Fruit fly (Drosophila melanogaster) whole organism, wandering third instar larva: ENCODE data around the gene CG12398.

Experiments used
- Abd-B ChIP-seq: fragments of >200 bp; optimal IDR thresholded peaks from 2 replicates; lab custom pipeline; 2017; ENCODE audit warnings: missing biosample characterization, missing genetic modification characterization
- CG32264 ChIP-seq: fragments of 200-800 bp; sonication (Bioruptor generic); optimal IDR thresholded peaks from 2 replicates; lab custom pipeline; 2016; ENCODE audit warnings: missing biosample characterization, missing genetic modification characterization
- CG9705 ChIP-seq: fragments of 200-800 bp; sonication (Bioruptor generic); optimal IDR thresholded peaks from 2 replicates; lab custom pipeline; 2018; ENCODE audit warnings: missing biosample characterization, mild to moderate bottlenecking, missing genetic modification characterization
- CrebA ChIP-seq: fragments of 200-800 bp; sonication (Bioruptor generic); optimal IDR thresholded peaks from 2 replicates; lab custom pipeline; 2016; ENCODE audit warnings: missing biosample characterization, mild to moderate bottlenecking, missing genetic modification characterization, borderline replicate concordance
- Dfd ChIP-seq: fragments of >200 bp; optimal IDR thresholded peaks from 2 replicates; lab custom pipeline; 2017; ENCODE audit warnings: missing biosample characterization, missing genetic modification characterization
- Dif ChIP-seq: fragments of 200-275, 200-300 bp; sonication (Bioruptor generic); optimal IDR thresholded peaks from 2 replicates; lab custom pipeline; 2018; ENCODE audit warnings: missing biosample characterization, missing genetic modification characterization; ENCODE audit not compliant: partially characterized antibody
- GATAd ChIP-seq: sonication (Bioruptor generic); optimal IDR thresholded peaks from 2 replicates; lab custom pipeline; 2016; ENCODE audit warnings: missing biosample characterization, missing genetic modification characterization
- HLH106 ChIP-seq: fragments of 200-800 bp; optimal IDR thresholded peaks from 3 replicates; lab custom pipeline; 2019; ENCODE audit warnings: missing biosample characterization, mild to moderate bottlenecking, missing genetic modification characterization, moderate library complexity
- Hnf4 ChIP-seq: fragments of 200-800 bp; sonication (Bioruptor generic); optimal IDR thresholded peaks from 2 replicates; lab custom pipeline; 2016; ENCODE audit warnings: missing biosample characterization, mild to moderate bottlenecking, missing genetic modification characterization
- Hr83 ChIP-seq: fragments of 200-300 bp; sonication (Bioruptor generic); optimal IDR thresholded peaks from 2 replicates; lab custom pipeline; 2016; ENCODE audit warnings: missing biosample characterization, mild to moderate bottlenecking, missing genetic modification characterization, moderate library complexity; ENCODE audit not compliant: poor library complexity, severe bottlenecking
- Jra ChIP-seq: sonication (Bioruptor generic); optimal IDR thresholded peaks from 2 replicates; lab custom pipeline; 2016; ENCODE audit warnings: missing biosample characterization, missing genetic modification characterization
- N ChIP-seq: fragments of >200 bp; optimal IDR thresholded peaks from 2 replicates; lab custom pipeline; 2018; ENCODE audit warnings: missing biosample characterization, missing external identifiers, missing genetic modification characterization
- OdsH ChIP-seq: fragments of 200-800 bp; sonication (Bioruptor generic); optimal IDR thresholded peaks from 2 replicates; lab custom pipeline; 2016; ENCODE audit warnings: missing biosample characterization, mild to moderate bottlenecking, missing genetic modification characterization
- Rel ChIP-seq, 2 experiments: fragments of 200-800 bp; sonication (Bioruptor generic) in 1 of 2; optimal IDR thresholded peaks; 2 replicates in 1 of 2; 3 replicates in 1 of 2; lab custom pipeline; 2016 to 2019; ENCODE audit warnings: mild to moderate bottlenecking in 2 of 2, missing biosample characterization in 2 of 2, missing genetic modification characterization in 2 of 2, moderate library complexity in 1 of 2
- Sp1 ChIP-seq: fragments of 200-800 bp; sonication (Bioruptor generic); optimal IDR thresholded peaks from 3 replicates; lab custom pipeline; 2019; ENCODE audit warnings: missing biosample characterization, mild to moderate bottlenecking, missing genetic modification characterization, moderate library complexity
- Vsx2 ChIP-seq: fragments of 200-300, 225-300 bp; sonication (Bioruptor generic); optimal IDR thresholded peaks from 2 replicates; lab custom pipeline; 2018; ENCODE audit warnings: missing biosample characterization, missing genetic modification characterization; ENCODE audit not compliant: partially characterized antibody
- br ChIP-seq: fragments of 200-800 bp; sonication (Bioruptor generic); optimal IDR thresholded peaks from 2 replicates; lab custom pipeline; 2016; ENCODE audit warnings: missing biosample characterization, missing genetic modification characterization
- brk ChIP-seq: fragments of 200-800 bp; sonication (Bioruptor generic); optimal IDR thresholded peaks from 2 replicates; lab custom pipeline; 2016; ENCODE audit warnings: missing biosample characterization, mild to moderate bottlenecking, missing genetic modification characterization
- dmrt93B ChIP-seq: fragments of 200-800 bp; sonication (Bioruptor generic); optimal IDR thresholded peaks from 2 replicates; lab custom pipeline; 2018; ENCODE audit warnings: missing biosample characterization, mild to moderate bottlenecking, missing genetic modification characterization
- dsf ChIP-seq: sonication (Bioruptor generic); optimal IDR thresholded peaks from 2 replicates; lab custom pipeline; 2016; ENCODE audit warnings: missing biosample characterization, missing genetic modification characterization, borderline replicate concordance
- ey ChIP-seq: fragments of 200-800 bp; sonication (Bioruptor generic); optimal IDR thresholded peaks from 2 replicates; lab custom pipeline; 2016; ENCODE audit warnings: missing biosample characterization, missing genetic modification characterization
- foxo ChIP-seq, 2 experiments: fragments of 200-800 bp; sonication (Bioruptor generic); optimal IDR thresholded peaks; 2 replicates in 1 of 2; 3 replicates in 1 of 2; lab custom pipeline; 2016 to 2017; ENCODE audit warnings: missing biosample characterization in 2 of 2, missing genetic modification characterization in 2 of 2
- fru ChIP-seq: fragments of 200-800 bp; sonication (Bioruptor generic); optimal IDR thresholded peaks from 3 replicates; lab custom pipeline; 2016; ENCODE audit warnings: missing biosample characterization, mild to moderate bottlenecking, missing genetic modification characterization
- h ChIP-seq: fragments of 200-800 bp; sonication (Bioruptor generic); optimal IDR thresholded peaks from 3 replicates; lab custom pipeline; 2016; ENCODE audit warnings: missing biosample characterization, mild to moderate bottlenecking, missing genetic modification characterization
- jim ChIP-seq: fragments of 175-275, 200-325 bp; sonication (Bioruptor generic); optimal IDR thresholded peaks from 2 replicates; lab custom pipeline; 2016; ENCODE audit warnings: missing biosample characterization, mild to moderate bottlenecking, missing genetic modification characterization
- lola ChIP-seq: fragments of >200 bp; optimal IDR thresholded peaks from 2 replicates; lab custom pipeline; 2017; ENCODE audit warnings: missing biosample characterization, missing genetic modification characterization
- psq ChIP-seq: fragments of 200-800 bp; sonication (Bioruptor generic); optimal IDR thresholded peaks from 3 replicates; lab custom pipeline; 2017; ENCODE audit warnings: missing biosample characterization, mild to moderate bottlenecking, missing genetic modification characterization, moderate library complexity
- rgr ChIP-seq: fragments of 200-800 bp; sonication (Bioruptor generic); optimal IDR thresholded peaks from 3 replicates; lab custom pipeline; 2016; ENCODE audit warnings: missing biosample characterization, mild to moderate bottlenecking, missing genetic modification characterization
- sage ChIP-seq: fragments of 200-800 bp; sonication (Bioruptor generic); optimal IDR thresholded peaks from 2 replicates; lab custom pipeline; 2016; ENCODE audit warnings: missing biosample characterization, mild to moderate bottlenecking, missing genetic modification characterization
- sv ChIP-seq: fragments of 200-800 bp; sonication (Bioruptor generic); optimal IDR thresholded peaks from 3 replicates; lab custom pipeline; 2016; ENCODE audit warnings: missing biosample characterization, missing genetic modification characterization
- tai ChIP-seq: sonication (Bioruptor generic); optimal IDR thresholded peaks from 2 replicates; lab custom pipeline; 2016; ENCODE audit warnings: missing biosample characterization, missing genetic modification characterization
- usp ChIP-seq: fragments of >200 bp; optimal IDR thresholded peaks from 2 replicates; lab custom pipeline; 2017; ENCODE audit warnings: missing biosample characterization, missing genetic modification characterization
- woc ChIP-seq: sonication (Bioruptor generic); optimal IDR thresholded peaks from 2 replicates; lab custom pipeline; 2016; ENCODE audit warnings: missing biosample characterization, mild to moderate bottlenecking, missing genetic modification characterization

Gene CG12398

DNA sequence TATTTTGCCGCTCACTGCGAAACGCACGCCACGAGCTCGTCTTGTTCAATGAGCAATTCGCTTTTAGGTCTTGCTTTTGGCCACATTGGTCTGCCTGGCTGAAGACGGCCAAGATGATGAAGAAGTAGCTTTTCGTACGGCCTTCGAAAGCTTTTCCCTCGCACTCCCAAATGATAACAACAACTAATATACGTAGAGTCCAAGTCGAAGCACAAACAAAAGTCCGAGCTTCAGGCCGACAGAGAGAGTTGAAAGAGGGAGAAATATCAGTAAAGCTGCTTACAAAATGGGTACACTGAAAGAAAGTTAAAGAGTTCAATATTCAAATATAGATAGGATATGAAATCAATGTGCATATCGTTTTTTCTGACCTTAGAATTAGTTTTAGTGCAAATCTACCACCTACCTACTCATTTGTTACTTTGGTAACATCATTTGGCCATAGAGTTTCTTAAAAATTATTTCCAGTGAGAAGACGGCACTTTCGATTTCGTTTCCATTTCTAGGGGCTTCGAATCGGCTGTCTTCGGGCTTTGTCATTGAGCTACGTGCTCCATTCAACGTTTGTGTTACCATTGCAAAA, 31.0 kb downstream of the CG12398 start, which contains the start of the genes CG45064 and CG45065:
TSS of gene CG45064 (minus strand) at position 51 of the 583 bp plus-strand sequence.
TSS of gene CG45065 (minus strand) at position 51 of the 583 bp plus-strand sequence.
- TF ChIP-seq sage, result peak; percentile 65
- TF ChIP-seq CG32264, result no peak
- TF ChIP-seq brk (GFP tag; lab: Kevin White, UChicago), result peak; percentile 65
- TF ChIP-seq Hnf4 (GFP tag; lab: Kevin White, UChicago), result peak; percentile 78
- TF ChIP-seq Abd-B, result no peak
- TF ChIP-seq lola (GFP tag; lab: Kevin White, UChicago), result no peak
- peak; percentile 26 for TF ChIP-seq dsf (GFP tag; lab: Kevin White, UChicago)
- peak; percentile 37 for TF ChIP-seq CG9705 (GFP tag; lab: Kevin White, UChicago)
- peak; percentile 70 for TF ChIP-seq sv (GFP tag; lab: Kevin White, UChicago)
- TF ChIP-seq rgr (GFP tag; lab: Kevin White, UChicago), result peak; percentile 90
- peak; percentile 81 for TF ChIP-seq psq
- peak; percentile 55 for TF ChIP-seq woc (GFP tag; lab: Kevin White, UChicago)
- peak; percentile 87 for TF ChIP-seq ey (GFP tag; lab: Kevin White, UChicago)
- no peak for TF ChIP-seq Vsx2 (GFP tag; lab: Kevin White, UChicago)
- no peak for TF ChIP-seq GATAd (GFP tag; lab: Kevin White, UChicago)
- TF ChIP-seq OdsH (GFP tag; lab: Kevin White, UChicago), result peak; percentile 87
- TF ChIP-seq Jra (GFP tag; lab: Kevin White, UChicago), result peak; percentile 30
- peak; percentile 92 for TF ChIP-seq h (GFP tag; lab: Kevin White, UChicago)
- peak; percentile 61 for TF ChIP-seq HLH106
- peak; percentile 8 for TF ChIP-seq CrebA
- peak; percentile 70 for TF ChIP-seq tai (GFP tag; lab: Kevin White, UChicago)
- peak in 1 of 2 experiments; percentile 75 for TF ChIP-seq foxo (GFP tag; optimal IDR thresholded peaks at IDR 0.05; lab: Kevin White, UChicago)
- TF ChIP-seq dmrt93B, result peak; percentile 57
- peak; percentile 90 for TF ChIP-seq fru (GFP tag; lab: Kevin White, UChicago)
- no peak for TF ChIP-seq usp
- TF ChIP-seq Sp1 (GFP tag; lab: Kevin White, UChicago), result peak; percentile 78
- no peak for TF ChIP-seq Dfd (GFP tag; lab: Kevin White, UChicago)
- peak; percentile 84 for TF ChIP-seq br (GFP tag; lab: Kevin White, UChicago)
- TF ChIP-seq, all 38 proteins: peak for 21

dm6 chrX:14878917-14879316, 34.7 kb downstream of the CG12398 start:
- TF ChIP-seq CrebA, result no peak
- TF ChIP-seq OdsH (GFP tag; lab: Kevin White, UChicago), result no peak
- no peak for TF ChIP-seq psq
- no peak for TF ChIP-seq Abd-B
- TF ChIP-seq Dfd (GFP tag; lab: Kevin White, UChicago), result no peak
- TF ChIP-seq Rel (GFP tag; optimal IDR thresholded peaks at IDR 0.05; lab: Kevin White, UChicago), result no peak
- TF ChIP-seq Rel (tag; optimal IDR thresholded peaks at IDR 0.05; lab: Kevin White, UChicago), result no peak
- TF ChIP-seq Vsx2 (GFP tag; lab: Kevin White, UChicago), result no peak
- TF ChIP-seq jim (GFP tag; lab: Kevin White, UChicago), result no peak
- no peak for TF ChIP-seq Dif (GFP tag; lab: Kevin White, UChicago)
- no peak for TF ChIP-seq lola (GFP tag; lab: Kevin White, UChicago)
- TF ChIP-seq HLH106, result no peak
- no peak for TF ChIP-seq dmrt93B
- TF ChIP-seq Hnf4 (GFP tag; lab: Kevin White, UChicago), result no peak
- no peak for TF ChIP-seq N
- no peak for TF ChIP-seq h (GFP tag; lab: Kevin White, UChicago)
- no peak for TF ChIP-seq tai (GFP tag; lab: Kevin White, UChicago)
- no peak for TF ChIP-seq CG9705 (GFP tag; lab: Kevin White, UChicago)
- TF ChIP-seq GATAd (GFP tag; lab: Kevin White, UChicago), result no peak
- TF ChIP-seq Hr83 (GFP tag; lab: Kevin White, UChicago), result no peak
- TF ChIP-seq CG32264, result no peak

dm6 chrX:14871028-14871427, 42.6 kb downstream of the CG12398 start, which contains the start of gene CG9518:
CG9518 (minus strand) TSS chrX:14871181.
- no peak for TF ChIP-seq Jra (GFP tag; lab: Kevin White, UChicago)
- no peak for TF ChIP-seq CG9705 (GFP tag; lab: Kevin White, UChicago)
